Fruit fly (Drosophila melanogaster): ENCODE data around the gene Polr3D.

The Polr3D gene

dm6 chr3L:18088027-18088426 lies 21.3 kb downstream of the Polr3D start (continued):
- no peak for TF ChIP-seq usp (GFP tag; optimal IDR thresholded peaks at IDR 0.05)
- no peak for TF ChIP-seq CG1792 (GFP tag; optimal IDR thresholded peaks at IDR 0.05)
- peak; percentile 12 to 52 for TF ChIP-seq Hr78 (GFP tag; optimal IDR thresholded peaks at IDR 0.05)
- TF ChIP-seq CG18011 (GFP tag; optimal IDR thresholded peaks at IDR 0.05), result no peak
- 0 out of 3 replicates have a peak, but pooled peaks have one; percentile 18 for TF ChIP-seq CG17361 (GFP tag; IDR thresholded peaks at IDR 0.05)
- no peak for TF ChIP-seq CG3065 (GFP tag; optimal IDR thresholded peaks at IDR 0.05)
- TF ChIP-seq sens (GFP tag), result peak; percentile 72
- peak; percentile 84 for TF ChIP-seq Med (GFP tag)
- no peak for TF ChIP-seq nau (GFP tag; optimal IDR thresholded peaks at IDR 0.05)
- peak; percentile 17 for TF ChIP-seq CG12769 (tag; optimal IDR thresholded peaks at IDR 0.05)
- no peak for TF ChIP-seq CG18619 (GFP tag; optimal IDR thresholded peaks at IDR 0.05)
- TF ChIP-seq nom (GFP tag; optimal IDR thresholded peaks at IDR 0.05), result no peak
- TF ChIP-seq gro (GFP tag; optimal IDR thresholded peaks at IDR 0.05), result peak; percentile 26
- TF ChIP-seq dimm (GFP tag; IDR thresholded peaks at IDR 0.05), result no peak
- no peak for TF ChIP-seq CG33557 (GFP tag; optimal IDR thresholded peaks at IDR 0.05)
- no peak for TF ChIP-seq CG17359 (tag; optimal IDR thresholded peaks at IDR 0.05)
- peak; percentile 33; the same call in 1 of the 2 replicates for TF ChIP-seq E2f2 (GFP tag; IDR thresholded peaks at IDR 0.05)
- no peak for TF ChIP-seq CG34422 (GFP tag; IDR thresholded peaks at IDR 0.05)
- no peak for TF ChIP-seq zfh2 (GFP tag; optimal IDR thresholded peaks at IDR 0.05)
- TF ChIP-seq CG8359 (GFP tag; optimal IDR thresholded peaks at IDR 0.05; ENCODE audit: borderline replicate concordance), result no peak
- no peak for TF ChIP-seq tx (GFP tag; optimal IDR thresholded peaks at IDR 0.05)
- no peak for TF ChIP-seq NC2α (GFP tag; optimal IDR thresholded peaks at IDR 0.05)
- TF ChIP-seq zfh1 (GFP tag; IDR thresholded peaks at IDR 0.05), result 0 out of 3 replicates have a peak, but pooled peaks have one; percentile 17
- TF ChIP-seq stwl (tag; optimal IDR thresholded peaks at IDR 0.05), result peak; percentile 100
- no peak for TF ChIP-seq CG17385 (GFP tag; optimal IDR thresholded peaks at IDR 0.05)
- TF ChIP-seq CG13894 (tag; optimal IDR thresholded peaks at IDR 0.05), result no peak
- TF ChIP-seq Dbx (GFP tag; IDR thresholded peaks at IDR 0.05), result no peak
- TF ChIP-seq gcm (GFP tag; optimal IDR thresholded peaks at IDR 0.05), result no peak
- peak; percentile 33 for TF ChIP-seq zf30C (GFP tag; optimal IDR thresholded peaks at IDR 0.05)
- no peak for TF ChIP-seq CG10209 (GFP tag; optimal IDR thresholded peaks at IDR 0.05)
- TF ChIP-seq CG2120 (GFP tag; optimal IDR thresholded peaks at IDR 0.05), result no peak
- no peak for TF ChIP-seq CG10274 (GFP tag; optimal IDR thresholded peaks at IDR 0.05)
- TF ChIP-seq Elba2 (GFP tag; optimal IDR thresholded peaks at IDR 0.05), result no peak
- TF ChIP-seq Sin3A (optimal IDR thresholded peaks at IDR 0.05), result no peak
- TF ChIP-seq gce (GFP tag; IDR thresholded peaks at IDR 0.05), result no peak
- TF ChIP-seq nerfin-1 (tag; optimal IDR thresholded peaks at IDR 0.05), result no peak
- TF ChIP-seq CG2712 (tag; optimal IDR thresholded peaks at IDR 0.05), result peak; percentile 41
- peak; percentile 29 for TF ChIP-seq trem (tag; optimal IDR thresholded peaks at IDR 0.05)
- TF ChIP-seq btn (GFP tag; optimal IDR thresholded peaks at IDR 0.05), result no peak
- TF ChIP-seq CG15011 (GFP tag; optimal IDR thresholded peaks at IDR 0.05), result no peak
- no peak for TF ChIP-seq CG15269 (tag; optimal IDR thresholded peaks at IDR 0.05)
- TF ChIP-seq pan (optimal IDR thresholded peaks at IDR 0.05), result no peak
- no peak for TF ChIP-seq pan (GFP tag; optimal IDR thresholded peaks at IDR 0.05 in 1 of 2, IDR thresholded peaks at IDR 0.05 in 1 of 2)
- no peak for TF ChIP-seq CG14050 (GFP tag; IDR thresholded peaks at IDR 0.05)
- TF ChIP-seq CG7372 (GFP tag; IDR thresholded peaks at IDR 0.05), result no peak
- peak; percentile 78 for TF ChIP-seq Ets97D (GFP tag; optimal IDR thresholded peaks at IDR 0.05)
- no peak for TF ChIP-seq scrt (GFP tag; optimal IDR thresholded peaks at IDR 0.05)
- peak; percentile 6 for TF ChIP-seq dm (GFP tag; optimal IDR thresholded peaks at IDR 0.05)
- TF ChIP-seq pzg (GFP tag; optimal IDR thresholded peaks at IDR 0.05), result peak; percentile 3
- TF ChIP-seq CTCF (GFP tag; optimal IDR thresholded peaks at IDR 0.05), result peak; percentile 68
- TF ChIP-seq nmo (GFP tag; optimal IDR thresholded peaks at IDR 0.05), result peak; percentile 55
- no peak for TF ChIP-seq CG3281 (GFP tag; optimal IDR thresholded peaks at IDR 0.05)
